Worm (Caenorhabditis elegans) whole organism, L4 larva: ENCODE data around the gene asns-2.

Experiments used
- D1046.2 ChIP-seq: fragments of 200-800 bp; sonication (Bioruptor generic); IDR thresholded peaks from 2 replicates; pipeline ENCODE4 v1.3.6; 2022; ENCODE audit warnings: missing genetic modification characterization, missing compliant biosample characterization
- F10B5.3 ChIP-seq: sonication (generic microtip); optimal IDR thresholded peaks from 2 replicates; lab custom pipeline; 2016; ENCODE audit warnings: mild to moderate bottlenecking, missing genetic modification characterization, missing compliant biosample characterization
- F26F4.8 ChIP-seq: fragments of 200-800 bp; sonication (Bioruptor generic); conservative IDR thresholded peaks from 2 replicates; pipeline ENCODE4 v1.3.6; 2022; ENCODE audit warnings: missing genetic modification characterization, missing compliant biosample characterization
- T26A8.4 ChIP-seq: fragments of 200-800 bp; sonication (Bioruptor generic); IDR thresholded peaks from 2 replicates; pipeline ENCODE4 v1.3.6; 2022; ENCODE audit warnings: missing genetic modification characterization, missing compliant biosample characterization
- Y48G9A.11 ChIP-seq: fragments of 200-800 bp; sonication (Bioruptor generic); IDR thresholded peaks from 2 replicates; pipeline ENCODE4 v1.3.6; 2022; ENCODE audit warnings: missing genetic modification reagents, missing genetic modification characterization, missing compliant biosample characterization
- ZK337.2 ChIP-seq: fragments of 200-800 bp; sonication (Bioruptor generic); IDR thresholded peaks from 2 replicates; pipeline ENCODE4 v1.3.6; 2022; ENCODE audit warnings: missing genetic modification reagents, missing genetic modification characterization, missing compliant biosample characterization
- aly-2 ChIP-seq: sonication (generic microtip); optimal IDR thresholded peaks from 2 replicates; lab custom pipeline; 2018; ENCODE audit warnings: missing biosample characterization, missing genetic modification characterization
- ama-1 ChIP-seq: fragments of 150-350 bp; optimal IDR thresholded peaks from 2 replicates; lab custom pipeline; 2014; ENCODE audit warnings: inconsistent platforms, mixed read lengths
- arid-1 ChIP-seq: fragments of 200-800 bp; sonication (Bioruptor generic); conservative IDR thresholded peaks from 2 replicates; pipeline ENCODE4 v1.3.6; 2022; ENCODE audit warnings: missing genetic modification reagents, missing genetic modification characterization, missing compliant biosample characterization
- ceh-28 ChIP-seq: fragments of 150-350 bp; optimal IDR thresholded peaks from 2 replicates; lab custom pipeline; 2014; ENCODE audit warnings: missing biosample characterization, missing genetic modification reagents, missing genetic modification characterization
- ceh-82 ChIP-seq: sonication (generic microtip); optimal IDR thresholded peaks from 2 replicates; lab custom pipeline; 2017; ENCODE audit warnings: missing biosample characterization, missing genetic modification characterization
- ces-1 ChIP-seq: fragments of 150-350 bp; sonication (generic microtip); optimal IDR thresholded peaks from 4 replicates; lab custom pipeline; 2014; ENCODE audit warnings: missing biosample characterization, missing genetic modification reagents, missing genetic modification characterization
- cey-2 ChIP-seq: sonication (generic microtip); optimal IDR thresholded peaks from 3 replicates; lab custom pipeline; 2017; ENCODE audit warnings: missing genetic modification characterization, mild to moderate bottlenecking, missing compliant biosample characterization, antibody characterized with exemption, borderline replicate concordance; ENCODE audit not compliant: insufficient read depth
- ctbp-1 ChIP-seq: fragments of 200-800 bp; sonication (Bioruptor generic); IDR thresholded peaks from 2 replicates; pipeline ENCODE4 v1.3.6; 2022; ENCODE audit warnings: missing genetic modification reagents, missing genetic modification characterization, missing compliant biosample characterization
- daf-12 ChIP-seq: fragments of 150-350 bp; optimal IDR thresholded peaks from 2 replicates; lab custom pipeline; 2014; ENCODE audit warnings: missing biosample characterization, missing genetic modification reagents, missing genetic modification characterization
- daf-16 ChIP-seq, 3 experiments: sonication (generic microtip); optimal IDR thresholded peaks; 2 replicates each; lab custom pipeline; 2016 to 2017; ENCODE audit warnings: missing genetic modification characterization in 3 of 3, missing genetic modification reagents in 3 of 3, mild to moderate bottlenecking in 2 of 3, missing compliant biosample characterization in 2 of 3, missing biosample characterization in 1 of 3, moderate library complexity in 1 of 3
- dmd-6 ChIP-seq: fragments of 200-800 bp; sonication (Bioruptor generic); IDR thresholded peaks from 2 replicates; pipeline ENCODE4 v1.3.6; 2022; ENCODE audit warnings: missing genetic modification reagents, missing genetic modification characterization, missing compliant biosample characterization
- dmd-9 ChIP-seq: fragments of 200-800 bp; sonication (Bioruptor generic); IDR thresholded peaks from 2 replicates; pipeline ENCODE4 v1.3.6; 2022; ENCODE audit warnings: missing genetic modification reagents, missing genetic modification characterization, missing compliant biosample characterization
- dpl-1 ChIP-seq: fragments of 150-350 bp; optimal IDR thresholded peaks from 2 replicates; lab custom pipeline; 2014; ENCODE audit warnings: missing biosample characterization, missing genetic modification reagents, missing genetic modification characterization
- dve-1 ChIP-seq: sonication (generic microtip); optimal IDR thresholded peaks from 2 replicates; lab custom pipeline; 2017; ENCODE audit warnings: antibody characterized with exemption, mild to moderate bottlenecking, missing genetic modification characterization, missing compliant biosample characterization; ENCODE audit not compliant: insufficient read depth
- egl-43 ChIP-seq: fragments of 200-800 bp; sonication (Bioruptor generic); IDR thresholded peaks from 2 replicates; pipeline ENCODE4 v1.3.6; 2022; ENCODE audit warnings: missing genetic modification reagents, missing genetic modification characterization, missing compliant biosample characterization
- hlh-11 ChIP-seq: fragments of 200-800 bp; sonication (Bioruptor generic); optimal IDR thresholded peaks from 2 replicates; lab custom pipeline; 2018; ENCODE audit warnings: mild to moderate bottlenecking, missing genetic modification characterization, missing compliant biosample characterization
- hlh-30 ChIP-seq: sonication (generic microtip); optimal IDR thresholded peaks from 2 replicates; lab custom pipeline; 2017; ENCODE audit warnings: antibody characterized with exemption, mild to moderate bottlenecking, missing genetic modification characterization, missing compliant biosample characterization; ENCODE audit not compliant: insufficient read depth
- jun-1 ChIP-seq: fragments of 150-350 bp; optimal IDR thresholded peaks from 2 replicates; lab custom pipeline; 2014; ENCODE audit warnings: missing biosample characterization, missing genetic modification reagents, missing genetic modification characterization
- lim-7 ChIP-seq: fragments of 200-800 bp; sonication (Bioruptor generic); IDR thresholded peaks from 2 replicates; pipeline ENCODE4 v1.3.6; 2022; ENCODE audit warnings: missing genetic modification characterization, missing compliant biosample characterization
- lin-29 ChIP-seq: fragments of 200-800 bp; sonication (Bioruptor generic); IDR thresholded peaks from 2 replicates; pipeline ENCODE4 v1.3.6; 2022; ENCODE audit warnings: missing genetic modification reagents, missing genetic modification characterization, missing compliant biosample characterization
- lsy-2 ChIP-seq, 2 experiments: fragments of 150-350 bp in 1 of 2; sonication (generic microtip) in 1 of 2; optimal IDR thresholded peaks; 2 replicates each; lab custom pipeline; 2014 to 2017; ENCODE audit warnings: missing biosample characterization in 2 of 2, missing genetic modification characterization in 2 of 2
- mdl-1 ChIP-seq, 2 experiments: fragments of 150-350 bp in 1 of 2; sonication (generic microtip) in 1 of 2; optimal IDR thresholded peaks; 2 replicates each; lab custom pipeline; 2014 to 2017; ENCODE audit warnings: missing biosample characterization in 2 of 2, missing genetic modification characterization in 2 of 2
- mes-2 ChIP-seq: sonication (generic microtip); optimal IDR thresholded peaks from 2 replicates; lab custom pipeline; 2016; ENCODE audit warnings: missing genotype, mild to moderate bottlenecking, missing genetic modification characterization, missing compliant biosample characterization; ENCODE audit not compliant: poor library complexity, severe bottlenecking
- mxl-3 ChIP-seq: fragments of 200-800 bp; sonication (Bioruptor generic); optimal IDR thresholded peaks from 2 replicates; lab custom pipeline; 2018; ENCODE audit warnings: mild to moderate bottlenecking, missing genetic modification characterization, missing compliant biosample characterization
- nhr-10 ChIP-seq: fragments of 150-350 bp; optimal IDR thresholded peaks from 2 replicates; lab custom pipeline; 2014; ENCODE audit warnings: missing biosample characterization, missing genetic modification characterization
- nhr-102 ChIP-seq: sonication (generic microtip); optimal IDR thresholded peaks from 2 replicates; lab custom pipeline; 2016; ENCODE audit warnings: mild to moderate bottlenecking, missing genetic modification characterization, moderate library complexity, missing compliant biosample characterization
- nhr-11 ChIP-seq: fragments of 150-350 bp; optimal IDR thresholded peaks from 2 replicates; lab custom pipeline; 2014; ENCODE audit warnings: missing biosample characterization, missing genetic modification characterization
- nhr-28 ChIP-seq: fragments of 150-350 bp; optimal IDR thresholded peaks from 2 replicates; lab custom pipeline; 2014; ENCODE audit warnings: missing biosample characterization, missing genetic modification characterization
- nhr-42 ChIP-seq: fragments of 200-800 bp; sonication (Bioruptor generic); IDR thresholded peaks from 2 replicates; pipeline ENCODE4 v1.3.6; 2022; ENCODE audit warnings: missing genetic modification characterization, missing compliant biosample characterization
- nhr-48 ChIP-seq: sonication (generic microtip); optimal IDR thresholded peaks from 2 replicates; lab custom pipeline; 2016; ENCODE audit warnings: mild to moderate bottlenecking, missing genetic modification characterization, missing compliant biosample characterization
- nhr-76 ChIP-seq: fragments of 150-350 bp; optimal IDR thresholded peaks from 2 replicates; lab custom pipeline; 2014; ENCODE audit warnings: missing biosample characterization, missing genetic modification characterization
- nhr-77 ChIP-seq: fragments of 150-350 bp; optimal IDR thresholded peaks from 2 replicates; lab custom pipeline; 2014; ENCODE audit warnings: missing biosample characterization, missing genetic modification characterization
- pha-4 ChIP-seq, 2 experiments: fragments of 150-350 bp in 1 of 2; fragments of 200-800 bp in 1 of 2; sonication (Bioruptor generic) in 1 of 2; IDR thresholded peaks in 1 of 2; optimal IDR thresholded peaks in 1 of 2; 2 replicates each; pipeline versions ENCODE4 v1.3.6 to Lab custom; 2014 to 2022; ENCODE audit warnings: missing genetic modification characterization in 2 of 2, missing genetic modification reagents in 2 of 2, missing biosample characterization in 1 of 2, missing compliant biosample characterization in 1 of 2
- php-3 ChIP-seq: fragments of 200-800 bp; sonication (Bioruptor generic); IDR thresholded peaks from 2 replicates; pipeline ENCODE4 v1.3.6; 2022; ENCODE audit warnings: missing genetic modification reagents, missing genetic modification characterization, missing compliant biosample characterization
- pqm-1 ChIP-seq: sonication (generic microtip); optimal IDR thresholded peaks from 2 replicates; lab custom pipeline; 2017; ENCODE audit warnings: missing biosample characterization, missing genetic modification characterization
- set-16 ChIP-seq: fragments of 200-800 bp; sonication (Bioruptor generic); IDR thresholded peaks from 2 replicates; pipeline ENCODE4 v1.3.6; 2022; ENCODE audit warnings: missing genetic modification reagents, missing genetic modification characterization, missing compliant biosample characterization
- skn-1 ChIP-seq: fragments of 150-350 bp; optimal IDR thresholded peaks from 2 replicates; lab custom pipeline; 2014; ENCODE audit warnings: missing biosample characterization, missing genetic modification characterization
- spr-3 ChIP-seq: fragments of 200-800 bp; sonication (Bioruptor generic); optimal IDR thresholded peaks from 2 replicates; lab custom pipeline; 2018; ENCODE audit warnings: mild to moderate bottlenecking, missing genetic modification characterization, missing compliant biosample characterization
- zfp-2 ChIP-seq: sonication (generic microtip); optimal IDR thresholded peaks from 2 replicates; lab custom pipeline; 2016; ENCODE audit warnings: mild to moderate bottlenecking, missing genetic modification characterization, missing compliant biosample characterization
- zfp-3 ChIP-seq: fragments of 200-800 bp; sonication (Bioruptor generic); conservative IDR thresholded peaks from 2 replicates; pipeline ENCODE4 v1.3.6; 2022; ENCODE audit warnings: missing genetic modification reagents, missing genetic modification characterization, missing compliant biosample characterization
- zip-11 ChIP-seq: fragments of 200-800 bp; sonication (Bioruptor generic); IDR thresholded peaks from 2 replicates; pipeline ENCODE4 v1.3.6; 2022; ENCODE audit warnings: missing genetic modification characterization, missing compliant biosample characterization

Gene asns-2

ce11 chrX:8755987-8756386, 5.2 kb upstream of the asns-2 start:
- TF ChIP-seq hlh-30 (tag; lab: Kevin White, UChicago), result peak; percentile 64
- no peak for TF ChIP-seq jun-1 (tag; lab: Kevin White, UChicago)
- TF ChIP-seq php-3, result no peak
- TF ChIP-seq nhr-48, result peak; percentile 18
- TF ChIP-seq mxl-3 (GFP tag; lab: Kevin White, UChicago), result no peak
- TF ChIP-seq zip-11 (GFP tag; lab: Robert Waterston, UW), result no peak
- no peak for TF ChIP-seq arid-1 (GFP tag; lab: Robert Waterston, UW)
- TF ChIP-seq spr-3 (GFP tag; lab: Kevin White, UChicago), result no peak
- no peak for TF ChIP-seq nhr-102
- no peak for TF ChIP-seq T26A8.4 (GFP tag; lab: Robert Waterston, UW)
- no peak for TF ChIP-seq skn-1 (tag; lab: Kevin White, UChicago)
- TF ChIP-seq pqm-1 (tag; lab: Kevin White, UChicago), result no peak
- TF ChIP-seq nhr-10 (tag; lab: Kevin White, UChicago), result no peak
- no peak for TF ChIP-seq zfp-2
- TF ChIP-seq dmd-6, result peak; percentile 29; the same call in 1 of the 2 replicates
- TF ChIP-seq ama-1, result no peak
- TF ChIP-seq ceh-28 (tag; lab: Kevin White, UChicago), result no peak
- no peak for TF ChIP-seq zfp-3 (GFP tag; lab: Robert Waterston, UW)
- peak; percentile 24 for TF ChIP-seq nhr-28 (tag; lab: Kevin White, UChicago)
- TF ChIP-seq hlh-11 (tag; lab: Kevin White, UChicago), result peak; percentile 38
- no peak for TF ChIP-seq ZK337.2 (GFP tag; lab: Robert Waterston, UW)
- TF ChIP-seq F26F4.8 (GFP tag; lab: Robert Waterston, UW), result no peak
- no peak for TF ChIP-seq F10B5.3 (tag; lab: Kevin White, UChicago)
- no peak for TF ChIP-seq lin-29 (GFP tag; lab: Robert Waterston, UW)
- no peak for TF ChIP-seq dmd-9 (GFP tag; lab: Robert Waterston, UW)
- no peak for TF ChIP-seq lsy-2 (tag; optimal IDR thresholded peaks at IDR 0.05; lab: Kevin White, UChicago)
- TF ChIP-seq pha-4 (GFP tag; IDR thresholded peaks at IDR 0.05; lab: Robert Waterston, UW), result no peak
- no peak for TF ChIP-seq pha-4 (tag; optimal IDR thresholded peaks at IDR 0.05; lab: Kevin White, UChicago)
- no peak for TF ChIP-seq lim-7
- no peak for TF ChIP-seq mdl-1 (tag; optimal IDR thresholded peaks at IDR 0.05; lab: Kevin White, UChicago)
- no peak for TF ChIP-seq daf-16 (GFP tag; optimal IDR thresholded peaks at IDR 0.05; lab: Kevin White, UChicago)
- TF ChIP-seq daf-16 (tag; optimal IDR thresholded peaks at IDR 0.05; lab: Kevin White, UChicago), result peak; percentile 96
- no peak for TF ChIP-seq cey-2
- no peak for TF ChIP-seq Y48G9A.11 (GFP tag; lab: Robert Waterston, UW)
- TF ChIP-seq dpl-1 (GFP tag; lab: Kevin White, UChicago), result no peak
- TF ChIP-seq nhr-42 (GFP tag; lab: Robert Waterston, UW), result no peak
- peak; percentile 89 for TF ChIP-seq dve-1

- TF ChIP-seq mdl-1 (tag; optimal IDR thresholded peaks at IDR 0.05; lab: Kevin White, UChicago) (peak in 1 of 2 experiments; percentile 15), hlh-11 (tag; lab: Kevin White, UChicago) (no peak), nhr-28 (tag; lab: Kevin White, UChicago) (peak; percentile 29), ctbp-1 (GFP tag; lab: Robert Waterston, UW) (no peak), nhr-76 (tag; lab: Kevin White, UChicago) (no peak), zfp-2 (no peak), mes-2 (tag; lab: Kevin White, UChicago) (no peak), egl-43 (GFP tag; lab: Robert Waterston, UW) (no peak), dmd-9 (GFP tag; lab: Robert Waterston, UW) (no peak), D1046.2 (GFP tag; lab: Robert Waterston, UW) (no peak), dve-1 (peak; percentile 23), nhr-77 (tag; lab: Kevin White, UChicago) (no peak), dmd-6 (no peak), set-16 (no peak), nhr-11 (tag; lab: Kevin White, UChicago) (peak; percentile 10), php-3 (no peak), lin-29 (GFP tag; lab: Robert Waterston, UW) (no peak), ceh-82 (tag; lab: Kevin White, UChicago) (no peak), aly-2 (tag; lab: Kevin White, UChicago) (no peak), nhr-102 (no peak), ZK337.2 (GFP tag; lab: Robert Waterston, UW) (no peak), daf-16 (GFP tag; optimal IDR thresholded peaks at IDR 0.05; lab: Kevin White, UChicago) (peak in 1 of 2 experiments; percentile 38), daf-16 (tag; optimal IDR thresholded peaks at IDR 0.05; lab: Kevin White, UChicago) (peak; percentile 74), daf-12 (tag; lab: Kevin White, UChicago) (no peak), ces-1 (GFP tag; lab: Kevin White, UChicago) (no peak)
- TF ChIP-seq, all 104 proteins: peak for 5
These were observed 3.6 kb upstream of the asns-2 start for ce11 chrX:8754285-8754795.
